Fruit fly (Drosophila melanogaster) whole organism, embryonic: ENCODE data around the gene Npc2a.

Experiments
- Aef1 ChIP-seq: fragments of 200-800 bp; sonication (Bioruptor generic); IDR thresholded peaks from 3 replicates; pipeline ENCODE4 v1.3.6; 2022; ENCODE audit warnings: missing biosample characterization, missing genetic modification characterization
- Atf-2 ChIP-seq: fragments of 200-800 bp; sonication (Bioruptor generic); optimal IDR thresholded peaks from 2 replicates; lab custom pipeline; 2016; ENCODE audit warnings: missing biosample characterization, missing genetic modification characterization
- B-H1 ChIP-seq: fragments of 200-800 bp; sonication (Bioruptor generic); IDR thresholded peaks from 3 replicates; pipeline ENCODE4 v1.3.6; 2022; ENCODE audit warnings: missing biosample characterization, missing genetic modification characterization
- BtbVII ChIP-seq: fragments of 200-800 bp; sonication (Bioruptor generic); optimal IDR thresholded peaks from 3 replicates; lab custom pipeline; 2017; ENCODE audit warnings: missing biosample characterization, mild to moderate bottlenecking, missing genetic modification characterization
- C15 ChIP-seq: fragments of 200-800 bp; sonication (Bioruptor generic); IDR thresholded peaks from 3 replicates; pipeline ENCODE4 v1.3.6; 2022; ENCODE audit warnings: missing biosample characterization, missing genetic modification characterization
- CG10565 ChIP-seq: fragments of 200-800 bp; sonication (Bioruptor generic); optimal IDR thresholded peaks from 3 replicates; lab custom pipeline; 2016; ENCODE audit warnings: missing biosample characterization, mild to moderate bottlenecking, missing genetic modification characterization
- CG10959 ChIP-seq: fragments of 200-800 bp; sonication (Bioruptor generic); IDR thresholded peaks from 2 replicates; pipeline ENCODE4 v1.3.6; 2022; ENCODE audit warnings: missing biosample characterization, missing genetic modification characterization
- CG11696 ChIP-seq: fragments of 200-800 bp; sonication (Bioruptor generic); IDR thresholded peaks from 2 replicates; pipeline ENCODE4 v1.3.6; 2022; ENCODE audit warnings: missing biosample characterization, missing genetic modification characterization
- CG12942 ChIP-seq: fragments of 200-800 bp; sonication (Bioruptor generic); optimal IDR thresholded peaks from 3 replicates; lab custom pipeline; 2016; ENCODE audit warnings: missing biosample characterization, missing genetic modification characterization
- CG13287 ChIP-seq: fragments of 200-800 bp; sonication (Bioruptor generic); IDR thresholded peaks from 2 replicates; pipeline ENCODE4 v1.3.6; 2022; ENCODE audit warnings: missing biosample characterization, missing genetic modification characterization; ENCODE audit not compliant: partially characterized antibody
- CG16863 ChIP-seq: fragments of 200-800 bp; sonication (Bioruptor generic); optimal IDR thresholded peaks from 3 replicates; lab custom pipeline; 2016; ENCODE audit warnings: missing biosample characterization, missing genetic modification characterization
- CG18619 ChIP-seq: fragments of 200-800 bp; sonication (Bioruptor generic); optimal IDR thresholded peaks from 3 replicates; lab custom pipeline; 2017; ENCODE audit warnings: missing biosample characterization, mild to moderate bottlenecking, missing genetic modification characterization
- CG2129 ChIP-seq: fragments of 200-800 bp; sonication (Bioruptor generic); IDR thresholded peaks from 2 replicates; pipeline ENCODE4 v1.3.6; 2022; ENCODE audit warnings: missing biosample characterization, missing genetic modification characterization; ENCODE audit not compliant: partially characterized antibody
- CG30403 ChIP-seq: fragments of 200-800 bp; sonication (Bioruptor generic); optimal IDR thresholded peaks from 3 replicates; lab custom pipeline; 2016; ENCODE audit warnings: missing biosample characterization, missing genetic modification characterization
- CG31441 ChIP-seq: fragments of 200-800 bp; sonication (Bioruptor generic); IDR thresholded peaks from 2 replicates; pipeline ENCODE4 v1.3.6; 2022; ENCODE audit warnings: missing biosample characterization, missing genetic modification characterization
- CG3281 ChIP-seq: fragments of 200-800 bp; sonication (Bioruptor generic); optimal IDR thresholded peaks from 3 replicates; lab custom pipeline; 2017; ENCODE audit warnings: missing biosample characterization, mild to moderate bottlenecking, missing genetic modification characterization
- CG3407 ChIP-seq: fragments of 200-800 bp; sonication (Bioruptor generic); optimal IDR thresholded peaks from 2 replicates; lab custom pipeline; 2018; ENCODE audit warnings: missing biosample characterization, mild to moderate bottlenecking, missing genetic modification characterization
- CG34422 ChIP-seq: fragments of 200-800 bp; sonication (Bioruptor generic); IDR thresholded peaks from 3 replicates; pipeline ENCODE4 v1.3.6; 2022; ENCODE audit warnings: missing biosample characterization, missing genetic modification characterization
- CG4404 ChIP-seq: fragments of 200-800 bp; sonication (Bioruptor generic); IDR thresholded peaks from 2 replicates; pipeline ENCODE4 v1.3.6; 2022; ENCODE audit warnings: missing biosample characterization, missing genetic modification characterization
- CG5180 ChIP-seq: fragments of 200-800 bp; sonication (Bioruptor generic); optimal IDR thresholded peaks from 3 replicates; lab custom pipeline; 2017; ENCODE audit warnings: missing biosample characterization, missing genetic modification characterization, mild to moderate bottlenecking, moderate library complexity, missing genetic modification reagents
- CG8944 ChIP-seq: fragments of 200-800 bp; sonication (Bioruptor generic); optimal IDR thresholded peaks from 3 replicates; lab custom pipeline; 2016; ENCODE audit warnings: missing biosample characterization, missing genetic modification characterization
- ERR ChIP-seq: fragments of 200-800 bp; sonication (Bioruptor generic); optimal IDR thresholded peaks from 2 replicates; lab custom pipeline; 2016; ENCODE audit warnings: missing biosample characterization, missing genetic modification characterization
- Hey ChIP-seq: fragments of 200-800 bp; sonication (Bioruptor generic); optimal IDR thresholded peaks from 3 replicates; lab custom pipeline; 2018; ENCODE audit warnings: missing biosample characterization, mild to moderate bottlenecking, missing genetic modification characterization
- NFAT ChIP-seq: fragments of 200-800 bp; sonication (Bioruptor generic); IDR thresholded peaks from 2 replicates; pipeline ENCODE4 v1.3.6; 2022; ENCODE audit warnings: missing biosample characterization, missing genetic modification characterization
- Neu2 ChIP-seq: fragments of 200-800 bp; sonication (Bioruptor generic); optimal IDR thresholded peaks from 3 replicates; lab custom pipeline; 2016; ENCODE audit warnings: missing biosample characterization, missing genetic modification characterization, borderline replicate concordance
- Nf-YB ChIP-seq: fragments of 200-800 bp; sonication (Bioruptor generic); optimal IDR thresholded peaks from 3 replicates; lab custom pipeline; 2019; ENCODE audit warnings: missing biosample characterization, mild to moderate bottlenecking, missing genetic modification characterization, moderate library complexity
- PHDP ChIP-seq: fragments of 200-800 bp; sonication (Bioruptor generic); optimal IDR thresholded peaks from 3 replicates; lab custom pipeline; 2018; ENCODE audit warnings: missing biosample characterization, mild to moderate bottlenecking, missing genetic modification characterization, moderate library complexity
- Ravus ChIP-seq: fragments of 200-800 bp; sonication (Bioruptor generic); IDR thresholded peaks from 2 replicates; pipeline ENCODE4 v1.3.6; 2022; ENCODE audit warnings: missing biosample characterization, missing genetic modification characterization
- aop ChIP-seq: fragments of 200-800 bp; sonication (Bioruptor generic); IDR thresholded peaks from 2 replicates; pipeline ENCODE4 v1.3.6; 2022; ENCODE audit warnings: missing biosample characterization, missing genetic modification characterization
- ara ChIP-seq: fragments of 200-800 bp; sonication (Bioruptor generic); IDR thresholded peaks from 2 replicates; pipeline ENCODE4 v1.3.6; 2022; ENCODE audit warnings: missing biosample characterization, missing genetic modification characterization
- bowl ChIP-seq: fragments of 200-800 bp; sonication (Bioruptor generic); IDR thresholded peaks from 2 replicates; pipeline ENCODE4 v1.3.6; 2022; ENCODE audit warnings: missing biosample characterization, missing genetic modification characterization
- chn ChIP-seq: fragments of 200-800 bp; sonication (Bioruptor generic); optimal IDR thresholded peaks from 2 replicates; lab custom pipeline; 2016; ENCODE audit warnings: missing biosample characterization, missing genetic modification characterization
- da ChIP-seq: fragments of 200-800 bp; sonication (Bioruptor generic); optimal IDR thresholded peaks from 2 replicates; lab custom pipeline; 2016; ENCODE audit warnings: missing biosample characterization, missing genetic modification characterization
- dan ChIP-seq: fragments of 200-800 bp; sonication (Bioruptor generic); IDR thresholded peaks from 2 replicates; pipeline ENCODE4 v1.3.6; 2022; ENCODE audit warnings: missing biosample characterization, missing genetic modification characterization
- emc ChIP-seq: fragments of 200-800 bp; sonication (Bioruptor generic); optimal IDR thresholded peaks from 2 replicates; lab custom pipeline; 2016; ENCODE audit warnings: missing biosample characterization, missing genetic modification characterization
- eve ChIP-seq, 2 experiments: fragments of >200 bp; optimal IDR thresholded peaks; 2 replicates each; lab custom pipeline; 2017; ENCODE audit warnings: missing biosample characterization in 2 of 2, missing genetic modification characterization in 2 of 2
- gem ChIP-seq: fragments of 200-800 bp; sonication (Bioruptor generic); optimal IDR thresholded peaks from 2 replicates; lab custom pipeline; 2019; ENCODE audit warnings: missing biosample characterization, mild to moderate bottlenecking, missing genetic modification characterization, moderate library complexity
- gsb-n ChIP-seq: fragments of 200-800 bp; sonication (Bioruptor generic); optimal IDR thresholded peaks from 3 replicates; lab custom pipeline; 2018; ENCODE audit warnings: missing biosample characterization, mild to moderate bottlenecking, missing genetic modification characterization
- hb ChIP-seq: fragments of 200-800 bp; sonication (Bioruptor generic); IDR thresholded peaks from 3 replicates; pipeline ENCODE4 v1.3.6; 2022; ENCODE audit warnings: missing biosample characterization, missing genetic modification characterization; ENCODE audit not compliant: partially characterized antibody
- hbn ChIP-seq: fragments of 200-800 bp; sonication (Bioruptor generic); IDR thresholded peaks from 2 replicates; pipeline ENCODE4 v1.3.6; 2022; ENCODE audit warnings: missing biosample characterization, missing genetic modification characterization; ENCODE audit not compliant: partially characterized antibody
- ind ChIP-seq: fragments of 200-800 bp; sonication (Bioruptor generic); optimal IDR thresholded peaks from 3 replicates; lab custom pipeline; 2016; ENCODE audit warnings: missing biosample characterization, missing genetic modification characterization
- kay ChIP-seq: fragments of 200-800 bp; sonication (Bioruptor generic); optimal IDR thresholded peaks from 2 replicates; lab custom pipeline; 2016; ENCODE audit warnings: missing biosample characterization, missing genetic modification characterization
- nau ChIP-seq: fragments of 200-800 bp; sonication (Bioruptor generic); optimal IDR thresholded peaks from 3 replicates; lab custom pipeline; 2017; ENCODE audit warnings: missing biosample characterization, mild to moderate bottlenecking, missing genetic modification characterization, missing genetic modification reagents
- nmo ChIP-seq: fragments of 200-800 bp; sonication (Bioruptor generic); optimal IDR thresholded peaks from 2 replicates; lab custom pipeline; 2018; ENCODE audit warnings: missing biosample characterization, mild to moderate bottlenecking, missing genetic modification characterization, moderate library complexity
- ranshi ChIP-seq: fragments of 200-800 bp; sonication (Bioruptor generic); IDR thresholded peaks from 2 replicates; pipeline ENCODE4 v1.3.6; 2022; ENCODE audit warnings: missing biosample characterization, missing genetic modification characterization
- slbo ChIP-seq: fragments of 200-800 bp; sonication (Bioruptor generic); IDR thresholded peaks from 2 replicates; pipeline ENCODE4 v1.3.6; 2022; ENCODE audit warnings: missing biosample characterization, missing genetic modification characterization
- ssp ChIP-seq: fragments of 200-800 bp; sonication (Bioruptor generic); IDR thresholded peaks from 2 replicates; pipeline ENCODE4 v1.3.6; 2022; ENCODE audit warnings: missing biosample characterization, missing genetic modification characterization
- stc ChIP-seq: fragments of 200-800 bp; sonication (Bioruptor generic); IDR thresholded peaks from 2 replicates; pipeline ENCODE4 v1.3.6; 2022; ENCODE audit warnings: missing biosample characterization, missing genetic modification characterization
- twi ChIP-seq: fragments of 200-800 bp; optimal IDR thresholded peaks from 2 replicates; lab custom pipeline; 2019; ENCODE audit warnings: missing biosample characterization, mild to moderate bottlenecking, missing genetic modification characterization, moderate library complexity
- tx ChIP-seq: fragments of 200-800 bp; sonication (Bioruptor generic); optimal IDR thresholded peaks from 2 replicates; lab custom pipeline; 2016; ENCODE audit warnings: missing biosample characterization, missing genetic modification characterization
- wdn ChIP-seq: fragments of 200-800 bp; sonication (Bioruptor generic); IDR thresholded peaks from 2 replicates; pipeline ENCODE4 v1.3.6; 2022; ENCODE audit warnings: missing biosample characterization, missing genetic modification characterization

The Npc2a gene

DNA sequence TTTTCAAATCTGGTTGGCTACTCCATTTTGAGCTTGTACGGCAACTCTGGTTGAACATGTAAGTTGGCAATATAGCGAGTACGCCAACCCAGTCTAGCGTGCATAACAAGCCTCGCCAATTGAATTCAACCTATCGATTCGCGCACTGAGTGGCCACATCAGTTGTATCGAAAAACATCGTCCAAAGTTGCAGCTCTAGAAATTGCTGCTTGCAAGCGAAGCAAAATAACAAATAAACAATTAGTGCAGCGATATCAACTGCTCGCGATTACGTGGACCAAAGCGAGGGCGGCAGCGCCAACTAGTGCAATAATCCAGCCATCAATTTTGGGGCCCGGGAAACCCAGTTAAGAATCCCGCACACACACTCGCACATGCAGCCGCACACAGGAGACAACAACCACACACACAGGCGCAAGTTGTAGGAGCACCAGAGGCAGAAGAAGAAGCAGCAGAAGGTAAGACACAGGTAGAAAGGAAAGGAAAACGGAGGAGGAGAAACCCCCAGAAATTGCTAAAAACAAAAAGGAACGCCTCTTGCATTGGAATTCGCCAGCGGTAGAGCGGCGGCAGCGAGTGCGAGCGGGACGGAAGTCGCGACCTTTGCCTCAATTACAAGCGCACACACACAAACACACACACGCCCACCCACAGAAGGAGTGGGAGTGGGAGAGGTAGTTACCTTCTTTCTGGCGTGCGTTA lies 49.6 kb downstream of the Npc2a start:
- TF ChIP-seq CG4404 (no peak), CG13287 (GFP tag; lab: Robert Waterston, UW) (peak; percentile 97), nau (no peak), CG3407 (GFP tag; lab: Kevin White, UChicago) (no peak), Aef1 (no peak), emc (GFP tag; lab: Kevin White, UChicago) (no peak), C15 (GFP tag; lab: Robert Waterston, UW) (no peak), CG3281 (GFP tag; lab: Kevin White, UChicago) (no peak), BtbVII (no peak), CG31441 (GFP tag; lab: Robert Waterston, UW) (no peak), ERR (GFP tag; lab: Kevin White, UChicago) (no peak), CG10565 (no peak), Neu2 (GFP tag; lab: Kevin White, UChicago) (no peak), ssp (GFP tag; lab: Robert Waterston, UW) (peak; percentile 31; the same call in 1 of the 2 replicates), nmo (GFP tag; lab: Kevin White, UChicago) (peak; percentile 84), eve (GFP tag; optimal IDR thresholded peaks at IDR 0.05; lab: Kevin White, UChicago) (no peak), CG18619 (GFP tag; lab: Kevin White, UChicago) (no peak), CG5180 (GFP tag; lab: Kevin White, UChicago) (no peak), chn (GFP tag; lab: Kevin White, UChicago) (peak; percentile 24), hb (GFP tag; lab: Robert Waterston, UW) (peak; percentile 92), Ravus (GFP tag; lab: Robert Waterston, UW) (no peak), ranshi (GFP tag; lab: Robert Waterston, UW) (no peak), Atf-2 (GFP tag; lab: Kevin White, UChicago) (no peak), CG10959 (GFP tag; lab: Robert Waterston, UW) (no peak), ind (GFP tag; lab: Kevin White, UChicago) (no peak), twi (tag; lab: Kevin White, UChicago) (no peak), Nf-YB (peak; percentile 35), CG34422 (GFP tag; lab: Robert Waterston, UW) (peak; percentile 74; the same call in 2 of the 3 replicates), hbn (GFP tag; lab: Robert Waterston, UW) (peak; percentile 90), NFAT (GFP tag; lab: Robert Waterston, UW) (peak; percentile 12; the same call in 1 of the 2 replicates), bowl (GFP tag; lab: Robert Waterston, UW) (no peak), aop (GFP tag; lab: Robert Waterston, UW) (no peak), CG2129 (GFP tag; lab: Robert Waterston, UW) (peak; percentile 88), CG16863 (GFP tag; lab: Kevin White, UChicago) (no peak), gem (no peak), stc (GFP tag; lab: Robert Waterston, UW) (no peak), CG8944 (GFP tag; lab: Kevin White, UChicago) (peak; percentile 14), slbo (GFP tag; lab: Robert Waterston, UW) (peak; percentile 48; the same call in 1 of the 2 replicates), gsb-n (tag; lab: Kevin White, UChicago) (peak; percentile 59), CG12942 (GFP tag; lab: Kevin White, UChicago) (no peak), dan (GFP tag; lab: Robert Waterston, UW) (no peak), CG30403 (peak; percentile 47), CG11696 (GFP tag; lab: Robert Waterston, UW) (no peak), B-H1 (GFP tag; lab: Robert Waterston, UW) (no peak), kay (GFP tag; lab: Kevin White, UChicago) (no peak), ara (GFP tag; lab: Robert Waterston, UW) (no peak), tx (GFP tag; lab: Kevin White, UChicago) (no peak), da (GFP tag; lab: Kevin White, UChicago) (no peak), Hey (tag; lab: Kevin White, UChicago) (no peak), PHDP (tag; lab: Kevin White, UChicago) (no peak), wdn (GFP tag; lab: Robert Waterston, UW) (no peak)
